Fruit fly (Drosophila melanogaster) whole organism, embryonic: ENCODE data around the gene CG7557.

Experiments
- Bgb ChIP-seq: fragments of 200-800 bp; sonication (Bioruptor generic); IDR thresholded peaks from 2 replicates; pipeline ENCODE4 v1.3.6; 2022; ENCODE audit warnings: missing biosample characterization, missing genetic modification characterization; ENCODE audit not compliant: partially characterized antibody
- CG10147 ChIP-seq: fragments of 200-800 bp; sonication (Bioruptor generic); optimal IDR thresholded peaks from 2 replicates; lab custom pipeline; 2019; ENCODE audit warnings: missing biosample characterization, mild to moderate bottlenecking, missing genetic modification characterization, moderate library complexity
- CG11085 ChIP-seq: fragments of 200-800 bp; sonication (Bioruptor generic); IDR thresholded peaks from 2 replicates; pipeline ENCODE4 v1.3.6; 2022; ENCODE audit warnings: missing biosample characterization, missing genetic modification characterization
- CG11723 ChIP-seq: fragments of 200-800 bp; sonication (Bioruptor generic); optimal IDR thresholded peaks from 2 replicates; lab custom pipeline; 2017; ENCODE audit warnings: missing biosample characterization, mild to moderate bottlenecking, missing genetic modification characterization
- CG12391 ChIP-seq: fragments of 200-800 bp; sonication (Bioruptor generic); optimal IDR thresholded peaks from 3 replicates; lab custom pipeline; 2018; ENCODE audit warnings: missing biosample characterization, mild to moderate bottlenecking, missing genetic modification characterization, moderate library complexity
- CG12769 ChIP-seq: fragments of 200-800 bp; sonication (Bioruptor generic); optimal IDR thresholded peaks from 2 replicates; lab custom pipeline; 2019; ENCODE audit warnings: missing biosample characterization, mild to moderate bottlenecking, missing genetic modification characterization, moderate library complexity
- CG13624 ChIP-seq: fragments of 200-800 bp; sonication (Bioruptor generic); optimal IDR thresholded peaks from 2 replicates; lab custom pipeline; 2016; ENCODE audit warnings: missing biosample characterization, missing genetic modification characterization
- CG13894 ChIP-seq: fragments of 200-800 bp; sonication (Bioruptor generic); optimal IDR thresholded peaks from 3 replicates; lab custom pipeline; 2018; ENCODE audit warnings: missing biosample characterization, mild to moderate bottlenecking, missing genetic modification characterization, moderate library complexity
- CG15601 ChIP-seq: fragments of 200-800 bp; sonication (Bioruptor generic); optimal IDR thresholded peaks from 3 replicates; lab custom pipeline; 2019; ENCODE audit warnings: missing biosample characterization, mild to moderate bottlenecking, missing genetic modification characterization, moderate library complexity
- CG17802 ChIP-seq: fragments of 200-800 bp; sonication (Bioruptor generic); optimal IDR thresholded peaks from 2 replicates; lab custom pipeline; 2018; ENCODE audit warnings: missing biosample characterization, mild to moderate bottlenecking, missing genetic modification characterization, moderate library complexity
- CG2116 ChIP-seq: fragments of 200-800 bp; sonication (Bioruptor generic); optimal IDR thresholded peaks from 3 replicates; lab custom pipeline; 2018; ENCODE audit warnings: missing biosample characterization, mild to moderate bottlenecking, missing genetic modification characterization
- CG2129 ChIP-seq: fragments of 200-800 bp; sonication (Bioruptor generic); IDR thresholded peaks from 2 replicates; pipeline ENCODE4 v1.3.6; 2022; ENCODE audit warnings: missing biosample characterization, missing genetic modification characterization; ENCODE audit not compliant: partially characterized antibody
- CG7556 ChIP-seq: fragments of 200-800 bp; sonication (Bioruptor generic); optimal IDR thresholded peaks from 2 replicates; lab custom pipeline; 2017; ENCODE audit warnings: missing biosample characterization, mild to moderate bottlenecking, missing genetic modification characterization
- CG8281 ChIP-seq: fragments of 200-800 bp; sonication (Bioruptor generic); optimal IDR thresholded peaks from 2 replicates; lab custom pipeline; 2018; ENCODE audit warnings: missing biosample characterization, mild to moderate bottlenecking, missing genetic modification characterization, moderate library complexity
- Dad ChIP-seq: fragments of 200-800 bp; sonication (Bioruptor generic); optimal IDR thresholded peaks from 3 replicates; lab custom pipeline; 2016; ENCODE audit warnings: missing biosample characterization, missing genetic modification characterization
- Dip3 ChIP-seq: fragments of 200-800 bp; sonication (Bioruptor generic); optimal IDR thresholded peaks from 3 replicates; lab custom pipeline; 2016; ENCODE audit warnings: missing biosample characterization, missing genetic modification characterization
- Doc3 ChIP-seq: fragments of 200-800 bp; sonication (Bioruptor generic); IDR thresholded peaks from 3 replicates; pipeline ENCODE4 v1.3.6; 2022; ENCODE audit warnings: missing biosample characterization, missing genetic modification characterization; ENCODE audit not compliant: partially characterized antibody
- Eip74EF ChIP-seq, 2 experiments: fragments of 200-800 bp in 1 of 2; fragments of >200 bp in 1 of 2; sonication (Bioruptor generic) in 1 of 2; optimal IDR thresholded peaks; 2 replicates each; lab custom pipeline; 2017 to 2019; ENCODE audit warnings: missing biosample characterization in 2 of 2, missing genetic modification characterization in 2 of 2, mild to moderate bottlenecking in 1 of 2, moderate library complexity in 1 of 2
- HLHmδ ChIP-seq: fragments of 200-800 bp; sonication (Bioruptor generic); optimal IDR thresholded peaks from 2 replicates; lab custom pipeline; 2018; ENCODE audit warnings: missing biosample characterization, mild to moderate bottlenecking, missing genetic modification characterization, moderate library complexity
- Mad ChIP-seq: fragments of 200-800 bp; sonication (Bioruptor generic); optimal IDR thresholded peaks from 2 replicates; lab custom pipeline; 2016; ENCODE audit warnings: missing biosample characterization, missing genetic modification characterization
- NC2β ChIP-seq: fragments of 200-800 bp; sonication (Bioruptor generic); optimal IDR thresholded peaks from 2 replicates; lab custom pipeline; 2016; ENCODE audit warnings: missing biosample characterization, missing genetic modification characterization
- Nf-YB ChIP-seq: fragments of 200-800 bp; sonication (Bioruptor generic); optimal IDR thresholded peaks from 3 replicates; lab custom pipeline; 2019; ENCODE audit warnings: missing biosample characterization, mild to moderate bottlenecking, missing genetic modification characterization, moderate library complexity
- Nf-YC ChIP-seq: fragments of 200-800 bp; optimal IDR thresholded peaks from 3 replicates; lab custom pipeline; 2019; ENCODE audit warnings: missing biosample characterization, mild to moderate bottlenecking, missing genetic modification characterization, moderate library complexity
- Ptx1 ChIP-seq: fragments of 200-800 bp; sonication (Bioruptor generic); IDR thresholded peaks from 2 replicates; pipeline ENCODE4 v1.3.6; 2022; ENCODE audit warnings: missing biosample characterization, missing genetic modification characterization
- Rx ChIP-seq: fragments of 200-800 bp; sonication (Bioruptor generic); IDR thresholded peaks from 2 replicates; pipeline ENCODE4 v1.3.6; 2022; ENCODE audit warnings: missing biosample characterization, missing genetic modification characterization
- Scr ChIP-seq: fragments of 200-800 bp; sonication (Bioruptor generic); IDR thresholded peaks from 2 replicates; pipeline ENCODE4 v1.3.6; 2022; ENCODE audit warnings: missing biosample characterization, missing genetic modification characterization; ENCODE audit not compliant: partially characterized antibody
- Side ChIP-seq: fragments of 200-800 bp; sonication (Bioruptor generic); optimal IDR thresholded peaks from 2 replicates; lab custom pipeline; 2016; ENCODE audit warnings: missing biosample characterization, missing genetic modification characterization
- Sox102F ChIP-seq: fragments of 200-800 bp; sonication (Bioruptor generic); optimal IDR thresholded peaks from 2 replicates; lab custom pipeline; 2018; ENCODE audit warnings: missing biosample characterization, mild to moderate bottlenecking, missing genetic modification characterization, moderate library complexity
- Spps ChIP-seq: fragments of 200-800 bp; sonication (Bioruptor generic); optimal IDR thresholded peaks from 2 replicates; lab custom pipeline; 2018; ENCODE audit warnings: missing biosample characterization, mild to moderate bottlenecking, missing genetic modification characterization
- al ChIP-seq: fragments of 200-800 bp; sonication (Bioruptor generic); IDR thresholded peaks from 2 replicates; pipeline ENCODE4 v1.3.6; 2022; ENCODE audit warnings: missing biosample characterization, missing genetic modification characterization
- ase ChIP-seq: fragments of 200-800 bp; sonication (Bioruptor generic); IDR thresholded peaks from 3 replicates; pipeline ENCODE4 v1.3.6; 2022; ENCODE audit warnings: missing biosample characterization, missing genetic modification characterization
- ash1 ChIP-seq: fragments of 200-800 bp; sonication (Bioruptor generic); optimal IDR thresholded peaks from 2 replicates; lab custom pipeline; 2018; ENCODE audit warnings: missing biosample characterization, mild to moderate bottlenecking, missing genetic modification characterization
- bcd ChIP-seq: fragments of 200-800 bp; sonication (Bioruptor generic); optimal IDR thresholded peaks from 2 replicates; lab custom pipeline; 2017; ENCODE audit warnings: missing biosample characterization, mild to moderate bottlenecking, missing genetic modification characterization
- crp ChIP-seq, 2 experiments: fragments of 200-800 bp; sonication (Bioruptor generic); optimal IDR thresholded peaks; 2 replicates in 1 of 2; 3 replicates in 1 of 2; lab custom pipeline; 2017; ENCODE audit warnings: missing biosample characterization in 2 of 2, missing genetic modification characterization in 2 of 2, mild to moderate bottlenecking in 1 of 2, moderate library complexity in 1 of 2
- cwo ChIP-seq: fragments of 200-800 bp; sonication (Bioruptor generic); optimal IDR thresholded peaks from 3 replicates; lab custom pipeline; 2017; ENCODE audit warnings: missing biosample characterization, missing genetic modification characterization, mild to moderate bottlenecking, moderate library complexity, missing genetic modification reagents
- dm ChIP-seq: fragments of 200-800 bp; sonication (Bioruptor generic); optimal IDR thresholded peaks from 3 replicates; lab custom pipeline; 2016; ENCODE audit warnings: missing biosample characterization, missing genetic modification characterization
- dysf ChIP-seq: fragments of 200-800 bp; sonication (Bioruptor generic); IDR thresholded peaks from 3 replicates; pipeline ENCODE4 v1.3.6; 2022; ENCODE audit warnings: missing biosample characterization, missing genetic modification characterization
- gce ChIP-seq: fragments of 200-800 bp; sonication (Bioruptor generic); IDR thresholded peaks from 3 replicates; pipeline ENCODE4 v1.3.6; 2022; ENCODE audit warnings: missing biosample characterization, missing genetic modification characterization
- gfzf ChIP-seq: fragments of 200-800 bp; sonication (Bioruptor generic); optimal IDR thresholded peaks from 2 replicates; lab custom pipeline; 2016; ENCODE audit warnings: missing biosample characterization, mild to moderate bottlenecking, missing genetic modification characterization, moderate library complexity
- gt ChIP-seq: fragments of 200-800 bp; sonication (Bioruptor generic); IDR thresholded peaks from 2 replicates; pipeline ENCODE4 v1.3.6; 2022; ENCODE audit warnings: missing biosample characterization, missing genetic modification characterization
- hbn ChIP-seq: fragments of 200-800 bp; sonication (Bioruptor generic); IDR thresholded peaks from 2 replicates; pipeline ENCODE4 v1.3.6; 2022; ENCODE audit warnings: missing biosample characterization, missing genetic modification characterization; ENCODE audit not compliant: partially characterized antibody
- hkb ChIP-seq, 2 experiments: fragments of 200-800 bp in 1 of 2; fragments of >200 bp in 1 of 2; sonication (Bioruptor generic) in 1 of 2; IDR thresholded peaks in 1 of 2; optimal IDR thresholded peaks in 1 of 2; 2 replicates each; pipeline versions ENCODE4 v1.3.6 to Lab custom; 2017 to 2022; ENCODE audit warnings: missing biosample characterization in 1 of 2, missing genetic modification characterization in 1 of 2
- jing ChIP-seq: fragments of 200-800 bp; sonication (Bioruptor generic); optimal IDR thresholded peaks from 2 replicates; lab custom pipeline; 2018; ENCODE audit warnings: missing biosample characterization, mild to moderate bottlenecking, missing genetic modification characterization
- lmd ChIP-seq: fragments of 200-800 bp; sonication (Bioruptor generic); IDR thresholded peaks from 2 replicates; pipeline ENCODE4 v1.3.6; 2022; ENCODE audit warnings: missing biosample characterization, missing genetic modification characterization
- nerfin-2 ChIP-seq: fragments of 200-800 bp; sonication (Bioruptor generic); IDR thresholded peaks from 2 replicates; pipeline ENCODE4 v1.3.6; 2022; ENCODE audit warnings: missing biosample characterization, missing genetic modification characterization; ENCODE audit not compliant: partially characterized antibody
- nom ChIP-seq: fragments of 200-800 bp; sonication (Bioruptor generic); optimal IDR thresholded peaks from 2 replicates; lab custom pipeline; 2017; ENCODE audit warnings: missing biosample characterization, missing genetic modification characterization, mild to moderate bottlenecking, moderate library complexity, missing genetic modification reagents
- sna ChIP-seq: fragments of 200-800 bp; sonication (Bioruptor generic); IDR thresholded peaks from 2 replicates; pipeline ENCODE4 v1.3.6; 2022; ENCODE audit warnings: missing biosample characterization, missing genetic modification characterization; ENCODE audit not compliant: partially characterized antibody
- ttk ChIP-seq: fragments of 200-800 bp; sonication (Bioruptor generic); IDR thresholded peaks from 2 replicates; pipeline ENCODE4 v2.1.2; 2022; ENCODE audit warnings: missing biosample characterization, missing genetic modification characterization
- z ChIP-seq: fragments of 200-800 bp; sonication (Bioruptor generic); IDR thresholded peaks from 3 replicates; pipeline ENCODE4 v1.3.6; 2022; ENCODE audit warnings: missing biosample characterization, missing genetic modification characterization

CG7557 gene

dm6 chr3L:11429695-11430094 lies 15.3 kb upstream of the CG7557 start (continued):
- no peak for TF ChIP-seq HLHmδ (GFP tag; lab: Kevin White, UChicago)
- TF ChIP-seq al: no peak
- peak; percentile 26 for TF ChIP-seq bcd (GFP tag; lab: Kevin White, UChicago)
- TF ChIP-seq ttk: no peak
- no peak for TF ChIP-seq CG8281
- no peak for TF ChIP-seq dm
- peak; percentile 0 for TF ChIP-seq CG11723 (GFP tag; lab: Kevin White, UChicago)
- no peak for TF ChIP-seq hkb (optimal IDR thresholded peaks at IDR 0.05; lab: Kevin White, UChicago)
- TF ChIP-seq hkb (GFP tag; IDR thresholded peaks at IDR 0.05; lab: Robert Waterston, UW): no peak
- no peak; the same call in 1 of the 2 replicates for TF ChIP-seq Ptx1 (GFP tag; lab: Robert Waterston, UW)
- no peak; the same call in 2 of the 3 replicates for TF ChIP-seq ase
- no peak for TF ChIP-seq Doc3 (GFP tag; lab: Robert Waterston, UW)
- TF ChIP-seq lmd (GFP tag; lab: Robert Waterston, UW): peak; percentile 32; the same call in 1 of the 2 replicates
- no peak for TF ChIP-seq Nf-YC (tag; lab: Kevin White, UChicago)
- no peak for TF ChIP-seq ash1
- TF ChIP-seq NC2β (GFP tag; lab: Kevin White, UChicago): peak; percentile 11
- no peak for TF ChIP-seq CG2129 (GFP tag; lab: Robert Waterston, UW)
- no peak for TF ChIP-seq Eip74EF (GFP tag; optimal IDR thresholded peaks at IDR 0.05; lab: Kevin White, UChicago)
- TF ChIP-seq Scr (GFP tag; lab: Robert Waterston, UW): no peak
- no peak for TF ChIP-seq Mad
- no peak for TF ChIP-seq z
- no peak for TF ChIP-seq CG13894 (tag; lab: Kevin White, UChicago)
- no peak for TF ChIP-seq CG12769 (tag; lab: Kevin White, UChicago)
- TF ChIP-seq Bgb (GFP tag; lab: Robert Waterston, UW): no peak
- TF ChIP-seq cwo (GFP tag; lab: Kevin White, UChicago): no peak
- TF ChIP-seq CG2116 (GFP tag; lab: Kevin White, UChicago): no peak
- TF ChIP-seq Rx (GFP tag; lab: Robert Waterston, UW): no peak
- no peak for TF ChIP-seq hbn (GFP tag; lab: Robert Waterston, UW)
- TF ChIP-seq gfzf (GFP tag; lab: Kevin White, UChicago): no peak
- no peak for TF ChIP-seq Side (GFP tag; lab: Kevin White, UChicago)
- TF ChIP-seq Sox102F (GFP tag; lab: Kevin White, UChicago): peak; percentile 65
- peak; percentile 42 for TF ChIP-seq CG12391 (tag; lab: Kevin White, UChicago)
- TF ChIP-seq nerfin-2 (GFP tag; lab: Robert Waterston, UW): no peak
- no peak for TF ChIP-seq sna
- TF ChIP-seq nom (GFP tag; lab: Kevin White, UChicago): no peak
- no peak for TF ChIP-seq crp (GFP tag; optimal IDR thresholded peaks at IDR 0.05; lab: Kevin White, UChicago)
- TF ChIP-seq CG7556: peak; percentile 24
- no peak for TF ChIP-seq Dad (GFP tag; lab: Kevin White, UChicago)
- 0 out of 3 replicates have a peak, but pooled peaks have one; percentile 26 for TF ChIP-seq dysf (GFP tag; lab: Robert Waterston, UW)
- TF ChIP-seq CG17802 (tag; lab: Kevin White, UChicago): no peak
- TF ChIP-seq Dip3 (GFP tag; lab: Kevin White, UChicago): no peak
- no peak for TF ChIP-seq CG10147 (GFP tag; lab: Kevin White, UChicago)
- no peak for TF ChIP-seq gt (GFP tag; lab: Robert Waterston, UW)
- TF ChIP-seq CG11085 (GFP tag; lab: Robert Waterston, UW): no peak
- TF ChIP-seq jing: no peak
- no peak for TF ChIP-seq CG13624 (GFP tag; lab: Kevin White, UChicago)
- no peak for TF ChIP-seq gce
- no peak for TF ChIP-seq Spps (tag; lab: Kevin White, UChicago)
- no peak for TF ChIP-seq CG15601
- peak; percentile 8 for TF ChIP-seq Nf-YB (GFP tag; lab: Kevin White, UChicago)
